Worm (Caenorhabditis elegans) whole organism, young adult: ENCODE data around the gene clec-176.
"Not testable (repeated sequence)": the region's sequence is repeated elsewhere in the genome, so short reads cannot be mapped to it uniquely, and the experiment has no call there.

ENCODE experiments used
- K12H6.12 ChIP-seq: fragments of 200-800 bp; sonication (Bioruptor generic); optimal IDR thresholded peaks from 2 replicates; lab custom pipeline; 2018; ENCODE audit warnings: mild to moderate bottlenecking, missing genetic modification characterization, missing compliant biosample characterization
- ets-4 ChIP-seq: fragments of 200-800 bp; sonication (Bioruptor generic); optimal IDR thresholded peaks from 2 replicates; lab custom pipeline; 2018; ENCODE audit warnings: mild to moderate bottlenecking, missing genetic modification characterization, missing compliant biosample characterization
- tbx-9 ChIP-seq: sonication (generic microtip); optimal IDR thresholded peaks from 2 replicates; lab custom pipeline; 2016; ENCODE audit warnings: borderline replicate concordance, missing genetic modification characterization, inconsistent platforms, missing compliant biosample characterization

ce11 chrIV:5016461-5016860 is 32.6 kb downstream of the clec-176 start, which contains the start of gene ssq-4:
- TF ChIP-seq K12H6.12; ets-4 (GFP tag; lab: Kevin White, UChicago); tbx-9 (tag; lab: Kevin White, UChicago): not testable (repeated sequence)
